Worm (Caenorhabditis elegans): ENCODE measurements around the gene K08F9.4.

Gene K08F9.4

DNA sequence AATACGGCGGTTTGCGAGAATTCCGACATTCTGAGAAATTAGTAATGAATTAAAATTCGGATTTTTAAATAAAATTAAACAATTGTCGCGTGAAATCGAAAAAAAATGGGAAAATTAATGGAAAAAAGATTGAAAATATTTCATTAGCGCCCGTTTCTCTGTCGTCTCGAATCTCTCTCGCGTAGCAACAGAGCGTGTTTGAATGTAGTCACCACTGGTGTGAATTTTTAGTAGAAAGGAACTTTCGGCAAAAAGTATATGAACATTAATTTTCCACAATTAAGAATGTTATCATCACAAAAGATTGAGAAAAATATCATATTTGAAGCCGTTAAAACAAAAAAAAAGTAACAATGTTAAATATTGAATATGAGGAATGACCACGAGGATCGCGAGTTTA, 7.0 kb upstream of the K08F9.4 start, which contains the start of gene aipl-1:
Gene aipl-1 (minus strand): TSS at position 30 of the 400 bp plus-strand sequence.
- peak; percentile 65 for TF ChIP-seq W03F9.2 (tag; optimal IDR thresholded peaks at IDR 0.05)
- no peak for TF ChIP-seq dao-5 (tag; optimal IDR thresholded peaks at IDR 0.05)

DNA sequence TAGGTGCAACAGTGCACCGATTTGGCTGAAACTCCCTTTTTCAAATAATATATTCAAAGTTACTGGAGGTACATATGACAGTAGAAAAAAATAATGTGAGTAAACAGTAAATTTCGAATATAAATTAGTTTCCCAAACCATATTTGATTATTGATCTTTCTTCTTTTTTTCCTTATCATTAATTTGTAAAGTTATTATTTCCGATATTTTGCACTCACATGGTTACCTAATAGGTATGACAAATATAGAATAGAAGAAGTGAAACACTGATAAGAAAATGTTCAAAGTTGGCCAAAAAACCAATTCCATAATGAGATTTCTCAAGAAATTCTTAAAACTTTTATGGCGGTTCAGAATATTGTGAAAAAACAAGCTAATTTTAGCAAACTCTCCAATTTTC, 4.0 kb upstream of the K08F9.4 start:
- TF ChIP-seq him-1 (tag; optimal IDR thresholded peaks at IDR 0.05) = no peak
- no peak for TF ChIP-seq dao-5 (tag; optimal IDR thresholded peaks at IDR 0.05)
- TF ChIP-seq W03F9.2 (tag; optimal IDR thresholded peaks at IDR 0.05) = no peak

DNA sequence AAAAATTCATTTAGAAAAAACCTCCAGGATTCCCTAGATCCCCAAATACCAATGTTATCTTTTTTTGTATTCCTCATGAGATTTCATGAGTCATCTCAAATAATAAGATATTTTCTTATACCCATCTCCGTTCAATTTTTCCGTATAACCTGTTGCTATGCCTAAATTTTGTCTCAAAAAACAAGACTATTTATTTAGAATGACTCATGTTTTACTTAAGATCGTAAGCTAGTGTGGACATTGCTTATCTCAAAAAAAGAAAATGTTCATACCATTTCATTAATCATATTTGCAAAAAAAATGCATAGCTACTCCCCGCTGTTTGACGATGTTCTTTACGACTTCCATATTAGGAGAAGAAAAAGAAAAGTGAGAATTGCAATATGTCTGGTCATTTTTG, 3.6 kb upstream of the K08F9.4 start, which contains the start of gene K08F9.3:
Gene K08F9.3 (plus strand): TSS at position 301 of the 400 bp plus-strand sequence.
- TF ChIP-seq dao-5 (tag; optimal IDR thresholded peaks at IDR 0.05) (no peak), W03F9.2 (tag; optimal IDR thresholded peaks at IDR 0.05) (no peak), him-1 (tag; optimal IDR thresholded peaks at IDR 0.05) (no peak)

ce11 chrV:15143285-15143684, 534 bp upstream of the K08F9.4 start, which contains the start of gene K08F9.1:
TSS of gene K08F9.1 (minus strand) at chrV:15143385.
- TF ChIP-seq him-1 (tag; optimal IDR thresholded peaks at IDR 0.05) = no peak
- no peak for TF ChIP-seq dao-5 (tag; optimal IDR thresholded peaks at IDR 0.05)
- no peak for TF ChIP-seq W03F9.2 (tag; optimal IDR thresholded peaks at IDR 0.05)

DNA sequence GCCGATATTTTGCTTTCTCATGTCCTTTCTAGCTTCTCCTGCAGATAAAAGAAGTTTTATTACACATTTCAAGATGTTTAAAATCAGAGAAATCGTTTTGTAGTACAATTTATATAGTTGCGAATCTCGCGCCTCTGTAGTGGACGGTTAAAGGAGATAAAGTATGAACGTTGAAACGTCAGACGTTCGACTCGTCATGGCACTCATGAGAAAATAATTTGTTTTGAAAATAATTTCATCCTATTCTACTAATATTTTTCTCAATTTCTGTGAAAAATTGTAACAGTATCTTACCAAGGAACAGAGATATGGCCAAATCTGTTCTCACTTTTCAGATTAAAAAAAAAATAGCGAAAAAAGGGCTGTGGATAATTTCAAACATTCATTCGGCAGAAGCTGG, 4.0 kb downstream of the K08F9.4 start, which contains the start of gene T09F5.20:
Gene T09F5.20 (minus strand): TSS at position 101 of the 400 bp plus-strand sequence.
- TF ChIP-seq dao-5 (tag; optimal IDR thresholded peaks at IDR 0.05) (no peak), him-1 (tag; optimal IDR thresholded peaks at IDR 0.05) (no peak), W03F9.2 (tag; optimal IDR thresholded peaks at IDR 0.05) (no peak)

ce11 chrV:15148800-15149199, 5.0 kb downstream of the K08F9.4 start, which contains the start of gene T09F5.1:
TSS of gene T09F5.1 (plus strand) at chrV:15149100.
- TF ChIP-seq him-1 (tag; optimal IDR thresholded peaks at IDR 0.05) = no peak
- TF ChIP-seq W03F9.2 (tag; optimal IDR thresholded peaks at IDR 0.05) = no peak
- no peak for TF ChIP-seq dao-5 (tag; optimal IDR thresholded peaks at IDR 0.05)

DNA sequence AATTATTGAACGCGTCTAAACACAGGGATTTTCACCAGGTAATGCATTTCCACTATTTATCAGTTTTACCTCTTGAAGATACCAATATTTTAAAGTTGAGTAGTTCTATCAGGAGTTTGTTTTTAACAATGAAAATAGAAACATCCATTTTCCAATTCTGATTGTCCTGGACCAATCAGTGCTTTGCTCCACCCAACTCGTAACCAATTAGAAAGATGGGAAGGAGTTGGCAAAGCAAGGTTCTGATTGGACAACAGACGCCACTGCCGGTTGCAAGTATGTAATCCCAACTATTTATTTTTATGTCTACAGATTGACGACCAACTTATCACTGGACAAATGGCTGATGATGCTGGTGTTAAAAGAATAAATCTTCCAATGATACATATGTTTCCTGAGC, 6.4 kb downstream of the K08F9.4 start:
- TF ChIP-seq dao-5 (tag; optimal IDR thresholded peaks at IDR 0.05) = no peak
- no peak for TF ChIP-seq W03F9.2 (tag; optimal IDR thresholded peaks at IDR 0.05)
- no peak for TF ChIP-seq him-1 (tag; optimal IDR thresholded peaks at IDR 0.05)

ce11 chrV:15150661-15151060, 6.8 kb downstream of the K08F9.4 start, which contains the start of gene T09F5.2:
TSS of gene T09F5.2 (plus strand) at chrV:15150961.
- TF ChIP-seq him-1 (tag; optimal IDR thresholded peaks at IDR 0.05) (no peak), dao-5 (tag; optimal IDR thresholded peaks at IDR 0.05) (no peak), W03F9.2 (tag; optimal IDR thresholded peaks at IDR 0.05) (no peak)

DNA sequence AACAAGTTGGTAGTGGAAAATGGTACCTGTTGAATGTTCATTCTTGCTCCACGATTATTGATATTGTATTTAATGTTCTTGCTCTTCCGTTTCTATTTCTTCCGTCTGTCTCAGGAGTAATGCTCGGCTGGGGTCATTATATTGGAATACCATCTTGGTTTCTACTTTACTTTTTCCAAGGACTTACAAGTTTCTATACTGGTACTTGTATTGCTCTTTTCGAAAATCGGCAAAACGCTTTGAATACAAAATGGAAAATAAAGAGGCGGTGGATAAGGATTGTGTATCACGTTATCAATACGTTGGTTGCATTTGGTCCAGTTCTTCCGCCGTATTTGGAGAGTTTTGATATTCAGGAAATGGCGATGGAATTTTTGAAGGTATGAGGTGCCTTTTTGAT, 8.2 kb downstream of the K08F9.4 start:
- no peak for TF ChIP-seq W03F9.2 (tag; optimal IDR thresholded peaks at IDR 0.05)
- no peak for TF ChIP-seq dao-5 (tag; optimal IDR thresholded peaks at IDR 0.05)
- no peak for TF ChIP-seq him-1 (tag; optimal IDR thresholded peaks at IDR 0.05)

ce11 chrV:15153277-15153676, 9.5 kb downstream of the K08F9.4 start, which contains the start of gene srh-55:
TSS of gene srh-55 (plus strand) at chrV:15153577.
- TF ChIP-seq him-1 (tag; optimal IDR thresholded peaks at IDR 0.05) = no peak
- no peak for TF ChIP-seq dao-5 (tag; optimal IDR thresholded peaks at IDR 0.05)
- no peak for TF ChIP-seq W03F9.2 (tag; optimal IDR thresholded peaks at IDR 0.05)

DNA sequence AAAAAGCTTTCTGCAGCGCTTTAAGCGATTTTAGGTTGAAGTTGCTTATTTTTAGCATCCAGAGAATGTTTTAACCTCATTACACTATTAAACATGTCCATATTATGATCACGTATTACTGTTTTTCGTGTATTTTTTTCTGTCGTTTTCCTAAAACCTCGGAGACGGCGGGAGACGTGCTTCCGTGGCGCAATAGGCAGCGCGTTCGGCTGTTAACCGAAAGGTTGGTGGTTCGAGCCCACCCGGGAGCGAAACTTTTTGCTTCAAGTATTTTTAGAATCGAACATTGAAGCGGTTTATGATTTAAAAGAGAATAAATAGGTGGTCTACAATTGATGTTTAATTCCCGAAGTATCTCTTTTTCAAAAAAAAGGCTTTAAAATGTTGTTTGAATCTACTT, 12.7 kb downstream of the K08F9.4 start:
- TF ChIP-seq him-1 (tag; optimal IDR thresholded peaks at IDR 0.05) (no peak), W03F9.2 (tag; optimal IDR thresholded peaks at IDR 0.05) (no peak), dao-5 (tag; optimal IDR thresholded peaks at IDR 0.05) (no peak)

- TF ChIP-seq dao-5 (tag; optimal IDR thresholded peaks at IDR 0.05) (no peak), W03F9.2 (tag; optimal IDR thresholded peaks at IDR 0.05) (no peak), him-1 (tag; optimal IDR thresholded peaks at IDR 0.05) (no peak)
Measured at ce11 chrV:15158691-15159090, 14.9 kb downstream of the K08F9.4 start, which contains the start of gene str-45. TSS of gene str-45 (plus strand) at chrV:15158991.

ce11 chrV:15162697-15163096, 18.9 kb downstream of the K08F9.4 start, which contains the start of gene srz-11:
TSS of gene srz-11 (plus strand) at chrV:15163082.
- TF ChIP-seq W03F9.2 (tag; optimal IDR thresholded peaks at IDR 0.05) (no peak), him-1 (tag; optimal IDR thresholded peaks at IDR 0.05) (no peak)

- no peak for TF ChIP-seq him-1 (tag; optimal IDR thresholded peaks at IDR 0.05)
- no peak for TF ChIP-seq W03F9.2 (tag; optimal IDR thresholded peaks at IDR 0.05)
- no peak for TF ChIP-seq dao-5 (tag; optimal IDR thresholded peaks at IDR 0.05)
Measured at ce11 chrV:15175459-15175858, 31.6 kb downstream of the K08F9.4 start, which contains the start of gene clec-47. TSS of gene clec-47 (plus strand) at chrV:15175759.

DNA sequence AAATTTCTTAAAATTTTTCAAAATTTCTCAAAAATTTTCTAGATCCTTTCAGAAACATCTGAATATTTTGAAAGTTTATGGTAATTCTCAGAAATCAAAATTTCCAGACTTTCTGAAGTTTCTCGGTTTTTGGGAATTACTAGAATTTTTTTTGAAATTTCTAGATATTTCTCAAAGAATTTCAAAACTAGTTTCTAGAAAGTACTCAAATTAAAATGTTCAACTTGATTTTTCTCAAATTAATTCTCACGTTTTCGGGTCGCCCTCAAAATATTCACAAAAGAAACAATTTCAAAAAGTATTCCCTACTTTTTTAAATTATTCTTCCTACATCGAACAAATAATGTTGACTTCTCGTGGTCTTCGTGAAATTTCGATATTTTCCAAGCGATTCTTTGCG, 35.9 kb downstream of the K08F9.4 start, which contains the start of gene T09F5.10:
Gene T09F5.10 (plus strand): TSS at position 301 of the 400 bp plus-strand sequence.
- TF ChIP-seq dao-5 (tag; optimal IDR thresholded peaks at IDR 0.05) = no peak
- TF ChIP-seq him-1 (tag; optimal IDR thresholded peaks at IDR 0.05) = no peak
- TF ChIP-seq W03F9.2 (tag; optimal IDR thresholded peaks at IDR 0.05) = no peak
